Fruit fly (Drosophila melanogaster): ENCODE measurements around the gene rdgC.

Gene rdgC

dm6 chr3L:20302081-20302630 lies 54.3 kb downstream of the rdgC start, which contains the start of gene Pex23 (continued):
- TF ChIP-seq en (GFP tag; optimal IDR thresholded peaks at IDR 0.05) (no peak), GATAe (GFP tag; conservative IDR thresholded peaks at IDR 0.05) (no peak; the same call in 1 of the 2 replicates), CG18764 (GFP tag; optimal IDR thresholded peaks at IDR 0.05) (peak; percentile 86), dimm (GFP tag; IDR thresholded peaks at IDR 0.05) (no peak), hkb (optimal IDR thresholded peaks at IDR 0.05) (peak; percentile 46), hkb (GFP tag; IDR thresholded peaks at IDR 0.05) (peak; percentile 67), slou (GFP tag; optimal IDR thresholded peaks at IDR 0.05) (peak; percentile 73), CG8388 (GFP tag; optimal IDR thresholded peaks at IDR 0.05) (peak; percentile 74), Ada2b (GFP tag; IDR thresholded peaks at IDR 0.05) (peak; percentile 80), Nf-YC (tag; optimal IDR thresholded peaks at IDR 0.05) (peak; percentile 69), CG11695 (GFP tag; IDR thresholded peaks at IDR 0.05) (peak; percentile 64; the same call in 2 of the 3 replicates), gt (GFP tag; IDR thresholded peaks at IDR 0.05) (0 out of 2 replicates have a peak, but pooled peaks have one; percentile 9), CG6654 (GFP tag; optimal IDR thresholded peaks at IDR 0.05) (peak; percentile 9), CG3995 (GFP tag; optimal IDR thresholded peaks at IDR 0.05) (no peak), CG7372 (GFP tag; IDR thresholded peaks at IDR 0.05) (peak; percentile 78), CG12071 (GFP tag; optimal IDR thresholded peaks at IDR 0.05) (no peak), CG9817 (tag; optimal IDR thresholded peaks at IDR 0.05) (peak; percentile 80), CG9932 (GFP tag; IDR thresholded peaks at IDR 0.05) (peak; percentile 93), Myb (GFP tag; optimal IDR thresholded peaks at IDR 0.05) (peak; percentile 61), eyg (GFP tag; optimal IDR thresholded peaks at IDR 0.05) (no peak), eve (GFP tag; optimal IDR thresholded peaks at IDR 0.05) (no peak), CG18619 (GFP tag; optimal IDR thresholded peaks at IDR 0.05) (peak; percentile 60), CG31365 (tag; optimal IDR thresholded peaks at IDR 0.05) (no peak), disco-r (GFP tag; optimal IDR thresholded peaks at IDR 0.05) (no peak), twi (tag; optimal IDR thresholded peaks at IDR 0.05) (peak; percentile 72), bsh (GFP tag; optimal IDR thresholded peaks at IDR 0.05) (peak in 1 of 2 experiments; percentile 80), Dref (GFP tag; IDR thresholded peaks at IDR 0.05) (peak; percentile 88), Stat92E (GFP tag; optimal IDR thresholded peaks at IDR 0.05) (peak in 1 of 3 experiments; percentile 81), gce (GFP tag; IDR thresholded peaks at IDR 0.05) (no peak), hb (GFP tag; IDR thresholded peaks at IDR 0.05; ENCODE audit: partially characterized antibody) (peak; percentile 97), Dfd (GFP tag; optimal IDR thresholded peaks at IDR 0.05) (no peak), kah (GFP tag; optimal IDR thresholded peaks at IDR 0.05) (peak; percentile 16), bigmax (GFP tag; optimal IDR thresholded peaks at IDR 0.05) (no peak), unc-4 (GFP tag; IDR thresholded peaks at IDR 0.05; ENCODE audit: partially characterized antibody) (peak; percentile 99), btn (GFP tag; optimal IDR thresholded peaks at IDR 0.05) (no peak), CG17385 (GFP tag; optimal IDR thresholded peaks at IDR 0.05) (peak; percentile 69), slp2 (GFP tag; optimal IDR thresholded peaks at IDR 0.05) (peak; percentile 30), al (GFP tag; IDR thresholded peaks at IDR 0.05) (peak; percentile 78), CG15514 (GFP tag; optimal IDR thresholded peaks at IDR 0.05) (peak; percentile 97), CG7786 (GFP tag; optimal IDR thresholded peaks at IDR 0.05) (peak; percentile 64), CG18011 (GFP tag; optimal IDR thresholded peaks at IDR 0.05) (peak; percentile 59), CG4730 (GFP tag; IDR thresholded peaks at IDR 0.05) (peak; percentile 70), NfI (GFP tag; optimal IDR thresholded peaks at IDR 0.05) (peak; percentile 81), CG1603 (tag; optimal IDR thresholded peaks at IDR 0.05) (peak; percentile 58), CG16779 (GFP tag; IDR thresholded peaks at IDR 0.05) (0 out of 2 replicates have a peak, but pooled peaks have one; percentile 41), CG2116 (GFP tag; optimal IDR thresholded peaks at IDR 0.05) (peak; percentile 86), lilli (GFP tag; optimal IDR thresholded peaks at IDR 0.05) (peak; percentile 89), CG6272 (GFP tag; IDR thresholded peaks at IDR 0.05) (peak; percentile 84), CG16813 (GFP tag; IDR thresholded peaks at IDR 0.05; ENCODE audit: partially characterized antibody) (peak; percentile 99), vfl (GFP tag; optimal IDR thresholded peaks at IDR 0.05) (peak; percentile 65)

Measured in whole organism, embryonic.